Worm (Caenorhabditis elegans) whole organism, young adult: ENCODE results near the gene spp-1.

Experiments used
- F39B2.1 ChIP-seq: fragments of 200-800 bp; sonication (Bioruptor generic); IDR thresholded peaks from 2 replicates; pipeline ENCODE4 v1.3.6; 2022; ENCODE audit warnings: missing genetic modification reagents, missing genetic modification characterization, missing compliant biosample characterization
- dpl-1 ChIP-seq: fragments of 150-350 bp; optimal IDR thresholded peaks from 2 replicates; lab custom pipeline; 2014; ENCODE audit warnings: missing biosample characterization, missing genetic modification reagents, missing genetic modification characterization
- madf-8 ChIP-seq: fragments of 200-800 bp; sonication (Bioruptor generic); conservative IDR thresholded peaks from 2 replicates; pipeline ENCODE4 v1.3.6; 2022; ENCODE audit warnings: missing genetic modification reagents, missing genetic modification characterization, missing compliant biosample characterization
- nhr-80 ChIP-seq: sonication (generic microtip); optimal IDR thresholded peaks from 2 replicates; lab custom pipeline; 2016; ENCODE audit warnings: missing genetic modification characterization, missing compliant biosample characterization
- snpc-1.1 ChIP-seq: sonication (generic microtip); optimal IDR thresholded peaks from 2 replicates; lab custom pipeline; 2017; ENCODE audit warnings: missing genetic modification characterization, mild to moderate bottlenecking, missing compliant biosample characterization, antibody characterized with exemption, moderate library complexity, missing genotype, missing genetic modification reagents; ENCODE audit not compliant: insufficient read depth
- snpc-1.3 ChIP-seq: sonication (generic microtip); optimal IDR thresholded peaks from 2 replicates; lab custom pipeline; 2017; ENCODE audit warnings: missing genetic modification characterization, mild to moderate bottlenecking, missing compliant biosample characterization, antibody characterized with exemption, moderate library complexity, missing genotype, missing genetic modification reagents; ENCODE audit not compliant: insufficient read depth
- snpc-4 ChIP-seq, 5 experiments: fragments of 150-350 bp in 1 of 5; sonication (generic microtip) in 4 of 5; optimal IDR thresholded peaks; 2 replicates each; lab custom pipeline; 2014 to 2018; ENCODE audit warnings: missing genetic modification characterization in 5 of 5, missing biosample characterization in 3 of 5, antibody characterized with exemption in 2 of 5, mild to moderate bottlenecking in 2 of 5, missing compliant biosample characterization in 2 of 5, missing genotype in 2 of 5, moderate library complexity in 2 of 5, missing genetic modification reagents in 1 of 5
- ztf-26 ChIP-seq: sonication (generic microtip); optimal IDR thresholded peaks from 2 replicates; lab custom pipeline; 2017; ENCODE audit warnings: missing genetic modification characterization, missing compliant biosample characterization

DNA sequence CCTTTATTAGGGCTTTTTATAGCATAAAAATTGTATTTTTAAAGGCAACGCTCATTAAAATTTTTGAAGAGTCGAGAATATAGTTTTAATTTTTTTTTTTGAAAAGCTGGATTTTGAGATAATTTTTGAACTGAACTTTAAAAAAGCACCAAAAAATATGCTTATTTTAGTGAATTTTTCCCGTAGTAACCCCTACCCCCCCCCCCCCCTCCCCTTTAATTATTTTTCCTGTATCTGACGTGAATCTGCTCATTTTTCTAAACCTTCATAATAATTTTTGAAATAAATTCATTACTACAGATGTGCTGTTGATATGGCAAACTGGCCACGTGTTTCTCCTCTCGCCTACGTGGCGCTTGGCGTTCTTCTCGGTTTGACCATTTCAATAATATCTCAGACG lies 26.0 kb upstream of the spp-1 start, which contains the start of gene C38H2.2:
- no peak for TF ChIP-seq ztf-26 (tag; lab: Kevin White, UChicago)
- TF ChIP-seq snpc-4 (GFP tag; optimal IDR thresholded peaks at IDR 0.05; lab: Kevin White, UChicago) = no peak
- TF ChIP-seq snpc-4 (tag; optimal IDR thresholded peaks at IDR 0.05; lab: Kevin White, UChicago) = no peak
- no peak for TF ChIP-seq snpc-1.3
- no peak for TF ChIP-seq dpl-1
- no peak for TF ChIP-seq snpc-1.1 (tag; lab: Kevin White, UChicago)
- TF ChIP-seq madf-8 (GFP tag; lab: Robert Waterston, UW) = no peak
- TF ChIP-seq F39B2.1 (GFP tag; lab: Robert Waterston, UW) = no peak
- no peak for TF ChIP-seq nhr-80
